Worm (Caenorhabditis elegans): ENCODE data around the gene F22B7.3.
A peak's percentile ranks its signal among the peaks of the same experiment; 100 is the strongest.

Gene F22B7.3

DNA sequence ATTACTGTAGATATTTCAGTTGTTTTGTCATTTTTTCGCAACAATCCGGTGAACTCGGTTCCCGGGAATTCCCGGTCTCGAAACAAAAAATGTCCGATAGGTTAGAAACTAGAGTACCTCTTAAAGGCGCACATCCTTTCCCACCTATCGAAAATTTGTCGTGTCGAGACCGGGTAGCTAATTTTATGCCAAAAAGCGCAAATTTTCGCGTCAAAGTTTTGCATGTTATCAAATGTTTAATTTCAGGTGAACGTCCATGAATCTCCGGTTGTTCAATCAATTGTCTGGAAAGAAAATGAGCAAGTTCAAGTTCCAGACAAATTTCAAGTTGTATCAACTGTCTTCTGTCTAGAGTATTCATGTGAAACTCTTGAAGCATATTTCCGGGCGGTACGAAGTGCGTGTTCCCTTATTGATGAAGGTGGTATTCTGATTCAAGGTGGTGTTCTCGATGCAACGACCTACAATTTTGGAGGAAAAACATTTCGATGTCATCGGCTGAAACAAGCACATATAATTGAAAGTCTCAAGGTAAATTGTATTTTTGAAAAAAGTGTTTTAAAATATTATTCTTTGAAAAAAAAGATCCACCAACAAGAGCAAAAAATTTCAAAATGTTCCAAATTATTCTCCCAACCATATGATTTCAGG, 37.0 kb downstream of the F22B7.3 start:
- no peak for TF ChIP-seq irx-1 (tag; optimal IDR thresholded peaks at IDR 0.05)
- TF ChIP-seq F16B12.6 (tag; optimal IDR thresholded peaks at IDR 0.05) = no peak
- no peak for TF ChIP-seq nhr-76 (tag; optimal IDR thresholded peaks at IDR 0.05)
- no peak for TF ChIP-seq efl-3 (GFP tag; optimal IDR thresholded peaks at IDR 0.05)
- TF ChIP-seq snpc-4 (tag; optimal IDR thresholded peaks at IDR 0.05) = no peak
- TF ChIP-seq blmp-1 (tag; optimal IDR thresholded peaks at IDR 0.05) = no peak
- TF ChIP-seq ama-1 (optimal IDR thresholded peaks at IDR 0.05) = no peak
- TF ChIP-seq aly-2 (tag; optimal IDR thresholded peaks at IDR 0.05) = no peak
- TF ChIP-seq unc-62 (GFP tag; optimal IDR thresholded peaks at IDR 0.05) = no peak
- no peak for TF ChIP-seq unc-98 (GFP tag; IDR thresholded peaks at IDR 0.05)
- no peak for TF ChIP-seq hlh-4 (tag; optimal IDR thresholded peaks at IDR 0.05)

ce11 chrIII:8688438-8688946, 39.8 kb downstream of the F22B7.3 start, which contains the start of gene hadb-1:
Gene hadb-1 (minus strand): TSS chrIII:8688488.
- TF ChIP-seq lin-35 (GFP tag; optimal IDR thresholded peaks at IDR 0.05) (peak in 1 of 2 experiments; percentile 28), mdl-1 (tag; optimal IDR thresholded peaks at IDR 0.05) (peak in 1 of 2 experiments; percentile 1), elt-3 (tag; optimal IDR thresholded peaks at IDR 0.05) (peak in 1 of 6 experiments; percentile 66), mep-1 (tag; optimal IDR thresholded peaks at IDR 0.05) (peak; percentile 4), efl-1 (optimal IDR thresholded peaks at IDR 0.05) (no peak), efl-1 (GFP tag; optimal IDR thresholded peaks at IDR 0.05 in 1 of 2) (peak in 1 of 2 experiments; percentile 53), nhr-71 (tag; optimal IDR thresholded peaks at IDR 0.05) (peak; percentile 38), dpl-1 (GFP tag; optimal IDR thresholded peaks at IDR 0.05) (peak in 1 of 3 experiments; percentile 19), egl-27 (tag; optimal IDR thresholded peaks at IDR 0.05) (no peak), lin-14 (GFP tag; optimal IDR thresholded peaks at IDR 0.05) (peak; percentile 81), ztf-4 (tag; optimal IDR thresholded peaks at IDR 0.05) (no peak), nhr-20 (tag; optimal IDR thresholded peaks at IDR 0.05) (peak; percentile 54), elt-2 (tag; optimal IDR thresholded peaks at IDR 0.05) (no peak), snu-23 (GFP tag; optimal IDR thresholded peaks at IDR 0.05) (peak; percentile 34), unc-86 (tag; optimal IDR thresholded peaks at IDR 0.05) (no peak), nhr-85 (tag) (peak; percentile 49), blmp-1 (tag; optimal IDR thresholded peaks at IDR 0.05) (peak; percentile 31)

DNA sequence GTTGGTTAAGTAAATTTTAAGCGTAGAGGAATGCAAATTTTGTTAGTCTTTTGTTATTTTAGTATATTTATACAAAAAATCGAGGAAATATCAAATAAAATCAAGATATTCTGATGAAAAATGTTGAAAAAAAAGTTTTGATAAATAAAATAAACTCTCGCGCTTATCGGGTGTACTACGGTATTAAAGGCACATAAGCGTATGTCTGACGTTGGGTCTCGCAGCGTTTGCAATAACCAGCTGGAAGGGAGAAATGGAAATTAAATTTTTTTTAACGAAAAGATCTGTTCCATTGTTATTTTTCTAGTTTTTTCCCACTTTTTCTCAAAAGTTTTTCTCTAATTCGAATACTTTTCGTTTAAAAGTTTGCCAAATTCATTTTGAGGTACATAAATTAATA, 40.5 kb downstream of the F22B7.3 start:
- TF ChIP-seq nhr-11 (tag; optimal IDR thresholded peaks at IDR 0.05) = no peak
- TF ChIP-seq nhr-84 (tag; optimal IDR thresholded peaks at IDR 0.05) = no peak
- TF ChIP-seq nhr-20 (tag; optimal IDR thresholded peaks at IDR 0.05) = no peak
- TF ChIP-seq pax-3 (tag; optimal IDR thresholded peaks at IDR 0.05) = no peak
- TF ChIP-seq nhr-85 (tag) = no peak
- TF ChIP-seq zag-1 (tag; optimal IDR thresholded peaks at IDR 0.05) = no peak
- TF ChIP-seq fkh-8 (tag; optimal IDR thresholded peaks at IDR 0.05) = no peak
- no peak for TF ChIP-seq C04F5.9 (tag; optimal IDR thresholded peaks at IDR 0.05)
- TF ChIP-seq tlp-1 (tag; optimal IDR thresholded peaks at IDR 0.05) = no peak

DNA sequence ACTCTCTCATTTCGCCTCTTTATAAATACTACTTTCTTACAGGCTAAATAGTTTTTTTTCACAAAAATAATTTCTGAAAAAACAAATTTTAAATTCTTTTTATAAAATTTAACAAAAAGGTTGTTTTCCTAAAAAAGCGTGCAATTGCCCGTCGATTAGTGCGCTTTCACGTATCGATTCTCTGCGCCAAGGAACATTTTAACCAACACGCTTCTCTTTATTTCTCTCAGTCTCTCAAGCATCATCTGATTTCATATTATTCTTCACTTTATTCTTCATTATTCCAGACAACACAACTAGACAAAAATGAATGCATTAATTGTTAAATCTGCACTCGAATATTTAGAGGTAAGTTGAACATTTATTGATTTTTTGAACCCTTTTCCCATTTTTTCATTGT, 41.0 kb downstream of the F22B7.3 start, which contains the start of gene B0303.4:
TSS of gene B0303.4 (plus strand) at position 196 of the 400 bp plus-strand sequence.
- TF ChIP-seq sup-37 (GFP tag; optimal IDR thresholded peaks at IDR 0.05) (no peak), ztf-4 (tag; optimal IDR thresholded peaks at IDR 0.05) (no peak), pag-3 (tag; optimal IDR thresholded peaks at IDR 0.05; ENCODE audit: borderline replicate concordance, insufficient read depth) (peak; percentile 43), isw-1 (GFP tag; IDR thresholded peaks at IDR 0.05) (no peak), elt-3 (tag; optimal IDR thresholded peaks at IDR 0.05) (peak in 1 of 6 experiments; percentile 67), lin-13 (GFP tag; optimal IDR thresholded peaks at IDR 0.05) (peak; percentile 29), unc-98 (GFP tag; IDR thresholded peaks at IDR 0.05) (no peak), skn-1 (tag; optimal IDR thresholded peaks at IDR 0.05) (peak; percentile 53), ceh-63 (GFP tag; optimal IDR thresholded peaks at IDR 0.05) (no peak), lin-35 (GFP tag; optimal IDR thresholded peaks at IDR 0.05) (peak; percentile 68 to 76), ceh-8 (GFP tag; optimal IDR thresholded peaks at IDR 0.05) (no peak), C16A3.4 (tag; optimal IDR thresholded peaks at IDR 0.05) (peak; percentile 51), fkh-4 (tag; optimal IDR thresholded peaks at IDR 0.05; ENCODE audit: borderline replicate concordance) (no peak), efl-3 (GFP tag; optimal IDR thresholded peaks at IDR 0.05) (no peak), lin-15B (tag; optimal IDR thresholded peaks at IDR 0.05) (peak; percentile 38), ama-1 (optimal IDR thresholded peaks at IDR 0.05) (no peak), jun-1 (tag; optimal IDR thresholded peaks at IDR 0.05) (no peak), fkh-8 (tag; optimal IDR thresholded peaks at IDR 0.05) (peak; percentile 51), aha-1 (tag; optimal IDR thresholded peaks at IDR 0.05) (no peak), unc-62 (GFP tag; optimal IDR thresholded peaks at IDR 0.05) (no peak), vab-15 (tag; optimal IDR thresholded peaks at IDR 0.05) (no peak)

All from whole organism, L1 larva.